Fruit fly (Drosophila melanogaster) whole organism, prepupa: ENCODE results near the gene CG15715.

Source experiments
- Blimp-1 ChIP-seq: fragments of 200-800 bp; sonication (Bioruptor generic); optimal IDR thresholded peaks from 3 replicates; lab custom pipeline; 2017; ENCODE audit warnings: missing biosample characterization, missing genetic modification characterization, mild to moderate bottlenecking, moderate library complexity, missing genetic modification reagents
- CG10631 ChIP-seq: fragments of 200-800 bp; sonication (Bioruptor generic); optimal IDR thresholded peaks from 2 replicates; lab custom pipeline; 2016; ENCODE audit warnings: missing biosample characterization, missing genetic modification characterization
- CG10669 ChIP-seq: fragments of 200-800 bp; sonication (Bioruptor generic); optimal IDR thresholded peaks from 3 replicates; lab custom pipeline; 2018; ENCODE audit warnings: missing biosample characterization, mild to moderate bottlenecking, missing genetic modification characterization, moderate library complexity
- CG11294 ChIP-seq: fragments of 200-800 bp; sonication (Bioruptor generic); IDR thresholded peaks from 2 replicates; pipeline ENCODE4 v1.3.6; 2022; ENCODE audit warnings: missing biosample characterization, missing genetic modification characterization
- CG15336 ChIP-seq: fragments of 200-800 bp; sonication (Bioruptor generic); IDR thresholded peaks from 2 replicates; pipeline ENCODE4 v1.3.6; 2022; ENCODE audit warnings: missing biosample characterization, missing genetic modification characterization
- CG1621 ChIP-seq: fragments of 200-800 bp; sonication (Bioruptor generic); optimal IDR thresholded peaks from 3 replicates; lab custom pipeline; 2018; ENCODE audit warnings: missing biosample characterization, mild to moderate bottlenecking, missing genetic modification characterization
- CG31627 ChIP-seq: fragments of 200-800 bp; sonication (Bioruptor generic); optimal IDR thresholded peaks from 3 replicates; lab custom pipeline; 2016; ENCODE audit warnings: missing biosample characterization, missing genetic modification characterization
- CG32006 ChIP-seq: fragments of 200-800 bp; sonication (Bioruptor generic); optimal IDR thresholded peaks from 3 replicates; lab custom pipeline; 2017; ENCODE audit warnings: missing biosample characterization, mild to moderate bottlenecking, missing genetic modification characterization
- CG34406 ChIP-seq: fragments of 200-800 bp; sonication (Bioruptor generic); optimal IDR thresholded peaks from 3 replicates; lab custom pipeline; 2016; ENCODE audit warnings: missing biosample characterization, missing genetic modification characterization
- CG4318 ChIP-seq: fragments of 200-800 bp; sonication (Bioruptor generic); optimal IDR thresholded peaks from 3 replicates; lab custom pipeline; 2017; ENCODE audit warnings: missing biosample characterization, mild to moderate bottlenecking, missing genetic modification characterization
- CG6276 ChIP-seq: fragments of 200-800 bp; sonication (Bioruptor generic); optimal IDR thresholded peaks from 2 replicates; lab custom pipeline; 2017; ENCODE audit warnings: missing biosample characterization, mild to moderate bottlenecking, missing genetic modification characterization
- CG6792 ChIP-seq: fragments of 200-800 bp; sonication (Bioruptor generic); optimal IDR thresholded peaks from 3 replicates; lab custom pipeline; 2016; ENCODE audit warnings: missing biosample characterization, missing genetic modification characterization
- CG7368 ChIP-seq: fragments of 200-800 bp; sonication (Bioruptor generic); optimal IDR thresholded peaks from 3 replicates; lab custom pipeline; 2016; ENCODE audit warnings: missing biosample characterization, missing genetic modification characterization
- CG8119 ChIP-seq: fragments of 200-800 bp; sonication (Bioruptor generic); IDR thresholded peaks from 3 replicates; pipeline ENCODE4 v1.3.6; 2022; ENCODE audit warnings: missing biosample characterization, missing genetic modification characterization
- CG8632 ChIP-seq: fragments of 200-800 bp; sonication (Bioruptor generic); optimal IDR thresholded peaks from 3 replicates; lab custom pipeline; 2016; ENCODE audit warnings: missing biosample characterization, missing genetic modification characterization
- CG9139 ChIP-seq: fragments of 200-800 bp; sonication (Bioruptor generic); optimal IDR thresholded peaks from 3 replicates; lab custom pipeline; 2017; ENCODE audit warnings: missing biosample characterization, mild to moderate bottlenecking, missing genetic modification characterization
- Eip75B ChIP-seq: fragments of 200-800 bp; sonication (Bioruptor generic); optimal IDR thresholded peaks from 3 replicates; lab custom pipeline; 2016; ENCODE audit warnings: missing biosample characterization, missing genetic modification characterization
- Eip78C ChIP-seq: fragments of 200-800 bp; sonication (Bioruptor generic); peaks from one replicate; lab custom pipeline; 2016; ENCODE audit warnings: missing biosample characterization, missing genetic modification characterization
- Ets21C ChIP-seq: fragments of 200-800 bp; sonication (Bioruptor generic); optimal IDR thresholded peaks from 3 replicates; lab custom pipeline; 2016; ENCODE audit warnings: missing biosample characterization, missing genetic modification characterization
- Hr38 ChIP-seq: sonication (Bioruptor generic); optimal IDR thresholded peaks from 2 replicates; lab custom pipeline; 2016; ENCODE audit warnings: missing biosample characterization, missing genetic modification characterization
- Hr4 ChIP-seq: fragments of 200-800 bp; sonication (Bioruptor generic); optimal IDR thresholded peaks from 3 replicates; lab custom pipeline; 2016; ENCODE audit warnings: missing biosample characterization, missing genetic modification characterization
- Lpt ChIP-seq: fragments of 200-800 bp; sonication (Bioruptor generic); optimal IDR thresholded peaks from 3 replicates; lab custom pipeline; 2016; ENCODE audit warnings: missing biosample characterization, missing genetic modification characterization
- OdsH ChIP-seq: fragments of 200-800 bp; sonication (Bioruptor generic); optimal IDR thresholded peaks from 3 replicates; lab custom pipeline; 2016; ENCODE audit warnings: missing biosample characterization, missing genetic modification characterization
- Smox ChIP-seq: fragments of 200-800 bp; sonication (Bioruptor generic); optimal IDR thresholded peaks from 3 replicates; lab custom pipeline; 2016; ENCODE audit warnings: missing biosample characterization, missing genetic modification characterization
- Sox14 ChIP-seq: fragments of 200-800 bp; sonication (Bioruptor generic); optimal IDR thresholded peaks from 3 replicates; lab custom pipeline; 2016; ENCODE audit warnings: missing biosample characterization, missing genetic modification characterization
- Sox15 ChIP-seq: fragments of 200-800 bp; sonication (Bioruptor generic); optimal IDR thresholded peaks from 3 replicates; lab custom pipeline; 2016; ENCODE audit warnings: missing biosample characterization, missing genetic modification characterization
- achi ChIP-seq: fragments of 200-800 bp; sonication (Bioruptor generic); optimal IDR thresholded peaks from 3 replicates; lab custom pipeline; 2016; ENCODE audit warnings: missing biosample characterization, missing genetic modification characterization
- cyc ChIP-seq: fragments of 200-800 bp; sonication (Bioruptor generic); optimal IDR thresholded peaks from 3 replicates; lab custom pipeline; 2016; ENCODE audit warnings: missing biosample characterization, missing genetic modification characterization
- dac ChIP-seq: fragments of 200-800 bp; sonication (Bioruptor generic); optimal IDR thresholded peaks from 2 replicates; lab custom pipeline; 2017; ENCODE audit warnings: missing biosample characterization, mild to moderate bottlenecking, missing genetic modification characterization
- dsx ChIP-seq: fragments of 200-800 bp; optimal IDR thresholded peaks from 3 replicates; lab custom pipeline; 2019; ENCODE audit warnings: missing biosample characterization, mild to moderate bottlenecking, missing genetic modification characterization, moderate library complexity; ENCODE audit not compliant: poor library complexity, severe bottlenecking
- eg ChIP-seq: fragments of 200-800 bp; sonication (Bioruptor generic); IDR thresholded peaks from 3 replicates; pipeline ENCODE4 v1.3.6; 2022; ENCODE audit warnings: missing biosample characterization, missing genetic modification characterization
- fd59A ChIP-seq: fragments of 200-800 bp; sonication (Bioruptor generic); optimal IDR thresholded peaks from 2 replicates; lab custom pipeline; 2017; ENCODE audit warnings: missing biosample characterization, mild to moderate bottlenecking, missing genetic modification characterization, missing genetic modification reagents
- fd85E ChIP-seq: fragments of 200-800 bp; sonication (Bioruptor generic); optimal IDR thresholded peaks from 3 replicates; lab custom pipeline; 2016; ENCODE audit warnings: missing biosample characterization, missing genetic modification characterization
- fkh ChIP-seq: fragments of 200-800 bp; sonication (Bioruptor generic); optimal IDR thresholded peaks from 3 replicates; lab custom pipeline; 2017; ENCODE audit warnings: missing biosample characterization, mild to moderate bottlenecking, missing genetic modification characterization, moderate library complexity
- pdm3 ChIP-seq: fragments of 200-800 bp; sonication (Bioruptor generic); optimal IDR thresholded peaks from 3 replicates; lab custom pipeline; 2016; ENCODE audit warnings: missing biosample characterization, missing genetic modification characterization
- salr ChIP-seq, 2 experiments: fragments of 200-800 bp; sonication (Bioruptor generic); optimal IDR thresholded peaks; 3 replicates each; lab custom pipeline; 2016 to 2018; ENCODE audit warnings: missing biosample characterization in 2 of 2, missing genetic modification characterization in 2 of 2, mild to moderate bottlenecking in 1 of 2
- ss ChIP-seq, 2 experiments: fragments of 200-800 bp; sonication (Bioruptor generic); optimal IDR thresholded peaks; 2 replicates in 1 of 2; 3 replicates in 1 of 2; lab custom pipeline; 2017 to 2018; ENCODE audit warnings: mild to moderate bottlenecking in 2 of 2, missing biosample characterization in 2 of 2, missing genetic modification characterization in 2 of 2, moderate library complexity in 1 of 2
- vri ChIP-seq: fragments of 200-800 bp; sonication (Bioruptor generic); optimal IDR thresholded peaks from 3 replicates; lab custom pipeline; 2016; ENCODE audit warnings: missing biosample characterization, mild to moderate bottlenecking, missing genetic modification characterization

Gene CG15715

dm6 chr3L:15815353-15816142, 21.7 kb downstream of the CG15715 start (continued):
- TF ChIP-seq cyc (GFP tag; lab: Kevin White, UChicago) (peak; percentile 90), Smox (GFP tag; lab: Kevin White, UChicago) (no peak), Eip78C (GFP tag; lab: Kevin White, UChicago) (peak; percentile 99), CG10669 (peak; percentile 91), CG4318 (GFP tag; lab: Kevin White, UChicago) (peak; percentile 90), vri (GFP tag; lab: Kevin White, UChicago) (peak; percentile 67), pdm3 (GFP tag; lab: Kevin White, UChicago) (peak; percentile 91), Lpt (GFP tag; lab: Kevin White, UChicago) (peak; percentile 94), CG7368 (GFP tag; lab: Kevin White, UChicago) (peak; percentile 91), Ets21C (GFP tag; lab: Kevin White, UChicago) (peak; percentile 87), CG6792 (peak; percentile 95), Sox14 (GFP tag; lab: Kevin White, UChicago) (peak; percentile 94), achi (GFP tag; lab: Kevin White, UChicago) (peak; percentile 95), CG9139 (GFP tag; lab: Kevin White, UChicago) (peak; percentile 83), Sox15 (GFP tag; lab: Kevin White, UChicago) (peak; percentile 87), fd59A (GFP tag; lab: Kevin White, UChicago) (peak; percentile 86), dsx (GFP tag; lab: Kevin White, UChicago) (peak; percentile 92), CG8632 (GFP tag; lab: Kevin White, UChicago) (peak; percentile 95), CG8119 (GFP tag; lab: Robert Waterston, UW) (peak; percentile 95), CG1621 (tag; lab: Kevin White, UChicago) (peak; percentile 81), CG15336 (GFP tag; lab: Robert Waterston, UW) (peak; percentile 93), ss (GFP tag; optimal IDR thresholded peaks at IDR 0.05; lab: Kevin White, UChicago) (peak; percentile 84 to 90), Eip75B (GFP tag; lab: Kevin White, UChicago) (peak; percentile 97), CG10631 (GFP tag; lab: Kevin White, UChicago) (peak; percentile 96), eg (GFP tag; lab: Robert Waterston, UW) (no peak; the same call in 1 of the 3 replicates), salr (GFP tag; optimal IDR thresholded peaks at IDR 0.05; lab: Kevin White, UChicago) (peak in 1 of 2 experiments; percentile 95), Hr38 (no peak), CG34406 (GFP tag; lab: Kevin White, UChicago) (peak; percentile 95), CG6276 (GFP tag; lab: Kevin White, UChicago) (no peak), CG31627 (GFP tag; lab: Kevin White, UChicago) (peak; percentile 92), dac (GFP tag; lab: Kevin White, UChicago) (peak; percentile 68), CG11294 (GFP tag; lab: Robert Waterston, UW) (peak; percentile 78; the same call in 1 of the 2 replicates), OdsH (peak; percentile 95)

dm6 chr3L:15813988-15814387, 23.3 kb downstream of the CG15715 start:
- TF ChIP-seq Hr4 (GFP tag; lab: Kevin White, UChicago) (no peak), fkh (GFP tag; lab: Kevin White, UChicago) (peak; percentile 86)

- TF ChIP-seq CG4318 (GFP tag; lab: Kevin White, UChicago) (no peak), fd85E (GFP tag; lab: Kevin White, UChicago) (no peak), Blimp-1 (GFP tag; lab: Kevin White, UChicago) (no peak), CG32006 (no peak), Sox14 (GFP tag; lab: Kevin White, UChicago) (no peak)
Measured at dm6 chr3L:15809768-15810167, 27.5 kb downstream of the CG15715 start.
